Fruit fly (Drosophila melanogaster): ENCODE results near the gene Alg13.

Gene Alg13

DNA sequence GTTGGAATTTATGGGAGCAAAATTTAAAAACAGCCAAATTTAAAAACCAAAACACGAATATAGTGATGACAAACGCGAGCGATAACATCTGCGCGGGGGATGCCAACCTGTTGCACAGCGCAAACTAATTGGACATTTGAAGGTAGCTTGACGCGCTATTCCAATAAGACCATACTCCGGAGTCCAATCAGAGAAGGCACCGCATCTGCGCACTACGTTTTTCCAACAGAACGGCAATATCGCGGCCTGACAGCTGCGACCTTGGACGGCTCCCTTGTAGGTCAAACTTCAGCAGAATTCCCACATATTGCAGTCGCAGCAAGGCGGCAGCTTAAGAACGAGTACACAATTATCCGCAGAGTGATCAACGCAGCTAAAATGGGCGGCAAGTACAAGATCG lies 9.7 kb upstream of the Alg13 start, which contains the start of the genes CG11882 and Pglym78 (continued):
- no peak for TF ChIP-seq CG8388 (GFP tag; optimal IDR thresholded peaks at IDR 0.05)
- TF ChIP-seq CG7786 (GFP tag; optimal IDR thresholded peaks at IDR 0.05): peak; percentile 19
- TF ChIP-seq CG17385 (GFP tag; optimal IDR thresholded peaks at IDR 0.05): no peak
- TF ChIP-seq dimm (GFP tag; IDR thresholded peaks at IDR 0.05): no peak
- peak; percentile 68 for TF ChIP-seq sob (GFP tag; IDR thresholded peaks at IDR 0.05)
- no peak for TF ChIP-seq CG17361 (GFP tag; IDR thresholded peaks at IDR 0.05)
- TF ChIP-seq eve (GFP tag; optimal IDR thresholded peaks at IDR 0.05): no peak
- no peak for TF ChIP-seq CG1792 (GFP tag; optimal IDR thresholded peaks at IDR 0.05)
- peak; percentile 63 for TF ChIP-seq zfh2 (GFP tag; optimal IDR thresholded peaks at IDR 0.05)
- TF ChIP-seq CG7357 (GFP tag; IDR thresholded peaks at IDR 0.05): no peak
- TF ChIP-seq gem (tag; optimal IDR thresholded peaks at IDR 0.05): no peak
- TF ChIP-seq ash1 (GFP tag; optimal IDR thresholded peaks at IDR 0.05): no peak
- TF ChIP-seq gt (GFP tag; IDR thresholded peaks at IDR 0.05): no peak
- no peak for TF ChIP-seq org-1 (GFP tag; optimal IDR thresholded peaks at IDR 0.05)
- TF ChIP-seq CG6254 (GFP tag; optimal IDR thresholded peaks at IDR 0.05): no peak
- TF ChIP-seq HLHmδ (GFP tag; optimal IDR thresholded peaks at IDR 0.05): peak; percentile 24
- TF ChIP-seq Myb (GFP tag; optimal IDR thresholded peaks at IDR 0.05): peak; percentile 86
- peak; percentile 8 for TF ChIP-seq salm (tag; optimal IDR thresholded peaks at IDR 0.05)
- TF ChIP-seq CG4328 (GFP tag; optimal IDR thresholded peaks at IDR 0.05): no peak
- peak; percentile 16 for TF ChIP-seq shn (GFP tag; optimal IDR thresholded peaks at IDR 0.05)
- no peak for TF ChIP-seq ac (GFP tag; optimal IDR thresholded peaks at IDR 0.05)
- no peak for TF ChIP-seq CG2875 (GFP tag; optimal IDR thresholded peaks at IDR 0.05)
- peak; percentile 51 for TF ChIP-seq al (GFP tag; IDR thresholded peaks at IDR 0.05)
- TF ChIP-seq CG4282 (GFP tag; optimal IDR thresholded peaks at IDR 0.05): peak; percentile 47
- peak; percentile 4 for TF ChIP-seq bigmax (GFP tag; optimal IDR thresholded peaks at IDR 0.05)
- peak; percentile 78 for TF ChIP-seq Antp (GFP tag; optimal IDR thresholded peaks at IDR 0.05)
- TF ChIP-seq NFAT (GFP tag; IDR thresholded peaks at IDR 0.05): peak; percentile 56; the same call in 1 of the 2 replicates
- no peak for TF ChIP-seq mld (GFP tag; IDR thresholded peaks at IDR 0.05; ENCODE audit: partially characterized antibody)
- no peak for TF ChIP-seq CG17912 (GFP tag; optimal IDR thresholded peaks at IDR 0.05)
- 0 out of 2 replicates have a peak, but pooled peaks have one; percentile 27 for TF ChIP-seq seq (GFP tag; IDR thresholded peaks at IDR 0.05)
- TF ChIP-seq BtbVII (GFP tag; optimal IDR thresholded peaks at IDR 0.05): no peak
- no peak for TF ChIP-seq CG8089 (GFP tag; optimal IDR thresholded peaks at IDR 0.05)
- TF ChIP-seq CG13775 (GFP tag; optimal IDR thresholded peaks at IDR 0.05): peak; percentile 33
- TF ChIP-seq corto (GFP tag; optimal IDR thresholded peaks at IDR 0.05): no peak
- no peak for TF ChIP-seq pan (optimal IDR thresholded peaks at IDR 0.05)
- TF ChIP-seq pan (GFP tag; optimal IDR thresholded peaks at IDR 0.05 in 1 of 2, IDR thresholded peaks at IDR 0.05 in 1 of 2): peak in 1 of 2 experiments; percentile 39
- TF ChIP-seq NfI (GFP tag; optimal IDR thresholded peaks at IDR 0.05): peak; percentile 39
- TF ChIP-seq wek (GFP tag; optimal IDR thresholded peaks at IDR 0.05): no peak
- no peak for TF ChIP-seq psq (GFP tag; optimal IDR thresholded peaks at IDR 0.05)
- TF ChIP-seq CG11456 (GFP tag; IDR thresholded peaks at IDR 0.05): peak; percentile 68; the same call in 2 of the 3 replicates
- TF ChIP-seq MTF-1 (GFP tag; optimal IDR thresholded peaks at IDR 0.05; ENCODE audit: borderline replicate concordance): peak; percentile 45
- no peak for TF ChIP-seq CG33557 (GFP tag; optimal IDR thresholded peaks at IDR 0.05)
- TF ChIP-seq CG8944 (GFP tag; optimal IDR thresholded peaks at IDR 0.05): no peak
- TF ChIP-seq Sox100B (GFP tag; optimal IDR thresholded peaks at IDR 0.05): no peak
- no peak for TF ChIP-seq esg (GFP tag; conservative IDR thresholded peaks at IDR 0.05)
- TF ChIP-seq CG4820 (GFP tag; optimal IDR thresholded peaks at IDR 0.05): no peak
- TF ChIP-seq Rx (GFP tag; IDR thresholded peaks at IDR 0.05): no peak
- no peak for TF ChIP-seq crc (GFP tag; optimal IDR thresholded peaks at IDR 0.05)
- peak; percentile 22 for TF ChIP-seq Side (GFP tag; optimal IDR thresholded peaks at IDR 0.05)
- peak; percentile 72 for TF ChIP-seq CG9797 (GFP tag; optimal IDR thresholded peaks at IDR 0.05)
- no peak for TF ChIP-seq CG7271 (tag; optimal IDR thresholded peaks at IDR 0.05)
- no peak for TF ChIP-seq Max (GFP tag; optimal IDR thresholded peaks at IDR 0.05)
